Worm (Caenorhabditis elegans): Measurements from ENCODE around the gene smcr-8.

smcr-8 gene

ce11 chrIII:4950345-4950744, 48.8 kb upstream of the smcr-8 start (continued):
- no peak for TF ChIP-seq F33H1.4 (GFP tag; IDR thresholded peaks at IDR 0.05)
- TF ChIP-seq F22D6.2 (tag; optimal IDR thresholded peaks at IDR 0.05), result no peak
- TF ChIP-seq tlf-1 (GFP tag; optimal IDR thresholded peaks at IDR 0.05), result no peak
- TF ChIP-seq lin-54 (GFP tag; optimal IDR thresholded peaks at IDR 0.05), result no peak
- TF ChIP-seq Y53G8AR.9 (GFP tag; conservative IDR thresholded peaks at IDR 0.05), result no peak
- 0 out of 2 replicates have a peak, but pooled peaks have one; percentile 63 for TF ChIP-seq K11D2.4 (GFP tag; IDR thresholded peaks at IDR 0.05)
- TF ChIP-seq ztf-18 (tag; optimal IDR thresholded peaks at IDR 0.05), result no peak
- TF ChIP-seq madf-3 (GFP tag; IDR thresholded peaks at IDR 0.05), result no peak
- peak; percentile 88 for TF ChIP-seq zfh-2 (GFP tag; conservative IDR thresholded peaks at IDR 0.05)
- TF ChIP-seq nhr-80 (tag; optimal IDR thresholded peaks at IDR 0.05), result no peak
- no peak for TF ChIP-seq tbp1 (GFP tag; optimal IDR thresholded peaks at IDR 0.05)
- no peak for TF ChIP-seq aptf-3 (GFP tag; IDR thresholded peaks at IDR 0.05)
- no peak for TF ChIP-seq F37B4.10 (GFP tag; IDR thresholded peaks at IDR 0.05)
- TF ChIP-seq mes-4 (tag; optimal IDR thresholded peaks at IDR 0.05), result no peak
- TF ChIP-seq T07F8.4 (tag; optimal IDR thresholded peaks at IDR 0.05), result no peak
- TF ChIP-seq nhr-179 (tag; optimal IDR thresholded peaks at IDR 0.05), result no peak
- no peak for TF ChIP-seq cebp-1 (GFP tag; IDR thresholded peaks at IDR 0.05)
- peak; percentile 37 for TF ChIP-seq cebp-1 (tag; optimal IDR thresholded peaks at IDR 0.05)
- TF ChIP-seq ekl-4 (GFP tag; IDR thresholded peaks at IDR 0.05), result no peak
- no peak for TF ChIP-seq T26A5.8 (tag; optimal IDR thresholded peaks at IDR 0.05)

DNA sequence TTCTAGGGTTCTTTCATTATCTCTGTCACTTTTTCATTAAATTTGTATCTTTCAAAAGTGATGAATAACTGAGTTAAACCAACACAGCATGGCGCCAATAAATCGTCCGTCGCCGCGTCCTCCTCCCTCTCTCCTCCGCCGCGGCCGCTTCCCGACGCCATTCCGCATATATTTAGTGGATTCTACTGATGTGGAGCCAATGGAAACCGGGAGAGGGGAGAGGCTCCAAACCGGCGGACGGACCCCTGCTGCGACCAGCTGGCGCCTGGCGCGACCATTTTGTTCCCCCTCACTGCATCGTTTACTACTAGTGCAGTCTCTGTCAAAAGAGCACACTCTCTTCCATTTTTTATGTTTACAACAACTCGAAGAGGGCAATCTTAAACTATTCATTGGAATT, 48.0 kb upstream of the smcr-8 start:
- no peak for TF ChIP-seq sdz-38 (tag; optimal IDR thresholded peaks at IDR 0.05)
- peak; percentile 91 for TF ChIP-seq zfh-2 (GFP tag; conservative IDR thresholded peaks at IDR 0.05)
- TF ChIP-seq hmg-1.2 (GFP tag; IDR thresholded peaks at IDR 0.05), result no peak
- peak; percentile 69; the same call in 1 of the 2 replicates for TF ChIP-seq egrh-3 (GFP tag; IDR thresholded peaks at IDR 0.05)

- TF ChIP-seq hmg-20 (GFP tag; IDR thresholded peaks at IDR 0.05) (no peak), dox-1 (GFP tag; IDR thresholded peaks at IDR 0.05) (no peak)
Observed at ce11 chrIII:4951824-4952223, 47.4 kb upstream of the smcr-8 start, which contains the start of gene flh-2. flh-2 (plus strand) TSS chrIII:4952124.

DNA sequence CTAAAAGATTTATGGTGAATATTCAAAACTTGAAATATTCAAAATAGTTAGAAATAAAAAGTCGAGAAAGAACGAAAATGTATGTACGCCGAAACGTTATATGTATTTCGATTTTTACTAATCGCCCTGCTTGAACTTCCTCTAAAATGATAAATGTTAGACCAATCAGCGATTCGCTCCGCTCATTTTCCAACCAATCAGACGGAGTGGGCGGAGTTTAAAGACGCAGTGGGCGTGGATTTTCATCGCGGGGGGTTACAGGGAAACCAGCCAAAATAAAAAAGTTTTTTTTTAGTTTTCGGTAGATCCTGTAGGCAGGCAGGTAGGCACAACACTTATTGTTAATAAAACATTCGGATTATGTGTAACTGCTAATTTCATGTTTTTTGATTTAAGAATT, 46.2 kb upstream of the smcr-8 start:
- TF ChIP-seq Y95B8A.8 (GFP tag; IDR thresholded peaks at IDR 0.05), result no peak
- no peak for TF ChIP-seq tlf-1 (GFP tag; optimal IDR thresholded peaks at IDR 0.05)
- no peak for TF ChIP-seq lin-54 (GFP tag; optimal IDR thresholded peaks at IDR 0.05)
- TF ChIP-seq hlh-12 (tag; optimal IDR thresholded peaks at IDR 0.05), result no peak
- TF ChIP-seq repo-1 (tag; optimal IDR thresholded peaks at IDR 0.05), result no peak
- TF ChIP-seq B0019.2 (GFP tag; conservative IDR thresholded peaks at IDR 0.05), result no peak
- TF ChIP-seq nfyb-1 (GFP tag; IDR thresholded peaks at IDR 0.05), result peak; percentile 64; the same call in 1 of the 2 replicates
- TF ChIP-seq efl-1 (GFP tag; optimal IDR thresholded peaks at IDR 0.05), result no peak

ce11 chrIII:4956566-4956965, 42.6 kb upstream of the smcr-8 start, which contains the start of gene C26E6.1:
C26E6.1 (plus strand) TSS chrIII:4956866.
- TF ChIP-seq dox-1 (GFP tag; IDR thresholded peaks at IDR 0.05) (no peak), aptf-2 (GFP tag; conservative IDR thresholded peaks at IDR 0.05) (no peak), snpc-1.1 (tag; optimal IDR thresholded peaks at IDR 0.05; ENCODE audit: insufficient read depth) (no peak), aptf-3 (GFP tag; IDR thresholded peaks at IDR 0.05) (no peak), chd-7 (tag; optimal IDR thresholded peaks at IDR 0.05) (no peak), bed-2 (GFP tag; IDR thresholded peaks at IDR 0.05) (no peak), hmg-1.2 (GFP tag; IDR thresholded peaks at IDR 0.05) (no peak), nfya-1 (tag; optimal IDR thresholded peaks at IDR 0.05; ENCODE audit: borderline replicate concordance, insufficient read depth) (no peak), repo-1 (tag; optimal IDR thresholded peaks at IDR 0.05) (no peak), lsy-27 (tag; optimal IDR thresholded peaks at IDR 0.05; ENCODE audit: borderline replicate concordance, insufficient read depth) (no peak), snpc-3.4 (tag; optimal IDR thresholded peaks at IDR 0.05) (no peak), hmg-20 (GFP tag; IDR thresholded peaks at IDR 0.05) (no peak), F33H1.4 (GFP tag; IDR thresholded peaks at IDR 0.05) (no peak), nhr-120 (GFP tag; IDR thresholded peaks at IDR 0.05) (no peak), F37B4.10 (GFP tag; IDR thresholded peaks at IDR 0.05) (no peak)

All from whole organism, young adult.